Fruit fly (Drosophila melanogaster): ENCODE data around the gene Tsen54.

DNA sequence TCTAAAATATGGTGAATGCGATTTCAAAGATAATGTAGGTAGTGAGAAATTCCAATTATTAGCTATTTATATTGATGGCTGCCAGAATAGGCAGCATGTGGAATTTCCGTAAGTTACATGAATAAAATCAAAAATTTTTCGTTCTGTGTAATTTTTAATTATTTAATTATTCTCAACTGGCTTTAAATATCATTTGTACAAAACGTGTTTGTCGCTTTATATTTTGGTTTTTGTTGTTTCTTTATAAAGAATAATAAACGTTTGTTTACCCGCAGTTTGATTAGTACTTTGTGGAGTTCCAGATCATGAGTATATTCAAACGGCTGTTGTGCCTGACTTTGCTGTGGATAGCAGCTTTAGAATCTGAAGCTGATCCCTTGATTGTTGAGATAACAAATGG, 15.4 kb downstream of the Tsen54 start, which contains the start of gene Est-P:
- no peak for TF ChIP-seq CG8478 (optimal IDR thresholded peaks at IDR 0.05)
- no peak for TF ChIP-seq CTCF (optimal IDR thresholded peaks at IDR 0.05)

All from S2 (cell line).